Fruit fly (Drosophila melanogaster) whole organism, embryonic: ENCODE results near the gene LManIV.

Source experiments
- Abd-B ChIP-seq: fragments of 200-800 bp; sonication (Bioruptor generic); optimal IDR thresholded peaks from 2 replicates; lab custom pipeline; 2018; ENCODE audit warnings: missing biosample characterization, mild to moderate bottlenecking, missing genetic modification characterization, moderate library complexity
- Awh ChIP-seq: fragments of 200-800 bp; sonication (Bioruptor generic); IDR thresholded peaks from 2 replicates; pipeline ENCODE4, ENCODE4 v1.3.6; 2022; ENCODE audit warnings: missing biosample characterization, missing genetic modification characterization
- CG10147 ChIP-seq: fragments of 200-800 bp; sonication (Bioruptor generic); optimal IDR thresholded peaks from 2 replicates; lab custom pipeline; 2019; ENCODE audit warnings: missing biosample characterization, mild to moderate bottlenecking, missing genetic modification characterization, moderate library complexity
- CG10267 ChIP-seq: fragments of 200-800 bp; sonication (Bioruptor generic); optimal IDR thresholded peaks from 2 replicates; lab custom pipeline; 2018; ENCODE audit warnings: missing biosample characterization, mild to moderate bottlenecking, missing genetic modification characterization, moderate library complexity
- CG11504 ChIP-seq: fragments of 200-800 bp; sonication (Bioruptor generic); optimal IDR thresholded peaks from 3 replicates; lab custom pipeline; 2019; ENCODE audit warnings: missing biosample characterization, mild to moderate bottlenecking, missing genetic modification characterization, moderate library complexity
- CG12391 ChIP-seq: fragments of 200-800 bp; sonication (Bioruptor generic); optimal IDR thresholded peaks from 3 replicates; lab custom pipeline; 2018; ENCODE audit warnings: missing biosample characterization, mild to moderate bottlenecking, missing genetic modification characterization, moderate library complexity
- CG12659 ChIP-seq: fragments of 200-800 bp; sonication (Bioruptor generic); optimal IDR thresholded peaks from 3 replicates; lab custom pipeline; 2017; ENCODE audit warnings: mild to moderate bottlenecking, missing biosample characterization, missing genetic modification reagents, missing genetic modification characterization
- CG13894 ChIP-seq: fragments of 200-800 bp; sonication (Bioruptor generic); optimal IDR thresholded peaks from 3 replicates; lab custom pipeline; 2018; ENCODE audit warnings: missing biosample characterization, mild to moderate bottlenecking, missing genetic modification characterization, moderate library complexity
- CG14710 ChIP-seq: fragments of 200-800 bp; sonication (Bioruptor generic); optimal IDR thresholded peaks from 3 replicates; lab custom pipeline; 2019; ENCODE audit warnings: missing biosample characterization, mild to moderate bottlenecking, missing genetic modification characterization, moderate library complexity
- CG15601 ChIP-seq: fragments of 200-800 bp; sonication (Bioruptor generic); optimal IDR thresholded peaks from 3 replicates; lab custom pipeline; 2019; ENCODE audit warnings: missing biosample characterization, mild to moderate bottlenecking, missing genetic modification characterization, moderate library complexity
- CG1603 ChIP-seq: fragments of 200-800 bp; sonication (Bioruptor generic); optimal IDR thresholded peaks from 2 replicates; lab custom pipeline; 2019; ENCODE audit warnings: missing biosample characterization, mild to moderate bottlenecking, missing genetic modification characterization, moderate library complexity
- CG2116 ChIP-seq: fragments of 200-800 bp; sonication (Bioruptor generic); optimal IDR thresholded peaks from 3 replicates; lab custom pipeline; 2018; ENCODE audit warnings: missing biosample characterization, mild to moderate bottlenecking, missing genetic modification characterization
- CG2678 ChIP-seq: fragments of 200-800 bp; sonication (Bioruptor generic); optimal IDR thresholded peaks from 3 replicates; lab custom pipeline; 2019; ENCODE audit warnings: missing biosample characterization, mild to moderate bottlenecking, missing genetic modification characterization, moderate library complexity
- CG2712 ChIP-seq: fragments of 200-800 bp; optimal IDR thresholded peaks from 3 replicates; lab custom pipeline; 2019; ENCODE audit warnings: missing biosample characterization, mild to moderate bottlenecking, missing genetic modification characterization, moderate library complexity
- CG33557 ChIP-seq: fragments of 200-800 bp; sonication (Bioruptor generic); optimal IDR thresholded peaks from 2 replicates; lab custom pipeline; 2019; ENCODE audit warnings: missing biosample characterization, mild to moderate bottlenecking, missing genetic modification characterization, moderate library complexity
- CG34224 ChIP-seq: fragments of 200-800 bp; sonication (Bioruptor generic); IDR thresholded peaks from 3 replicates; pipeline ENCODE4 v1.3.6; 2022; ENCODE audit warnings: missing biosample characterization, missing genetic modification characterization; ENCODE audit not compliant: partially characterized antibody
- CG42726 ChIP-seq: fragments of 200-800 bp; sonication (Bioruptor generic); IDR thresholded peaks from 2 replicates; pipeline ENCODE4 v1.3.6; 2022; ENCODE audit warnings: missing biosample characterization, missing genetic modification characterization; ENCODE audit not compliant: partially characterized antibody
- CG4707 ChIP-seq: fragments of 200-800 bp; sonication (Bioruptor generic); optimal IDR thresholded peaks from 2 replicates; lab custom pipeline; 2018; ENCODE audit warnings: missing biosample characterization, mild to moderate bottlenecking, missing genetic modification characterization, moderate library complexity
- CG8290 ChIP-seq, 3 experiments: fragments of 200-800 bp; sonication (Bioruptor generic); optimal IDR thresholded peaks; 2 replicates each; lab custom pipeline; 2016 to 2019; ENCODE audit warnings: missing biosample characterization in 3 of 3, missing genetic modification characterization in 3 of 3, mild to moderate bottlenecking in 2 of 3, moderate library complexity in 1 of 3
- CG9215 ChIP-seq: fragments of 200-800 bp; sonication (Bioruptor generic); IDR thresholded peaks from 2 replicates; pipeline ENCODE4 v1.3.6; 2022; ENCODE audit warnings: missing biosample characterization, missing genetic modification characterization
- CoRest ChIP-seq: fragments of 200-800 bp; sonication (Bioruptor generic); optimal IDR thresholded peaks from 3 replicates; lab custom pipeline; 2018; ENCODE audit warnings: missing biosample characterization, mild to moderate bottlenecking, missing genetic modification characterization, moderate library complexity
- Dip2 ChIP-seq: fragments of 200-800 bp; sonication (Bioruptor generic); IDR thresholded peaks from 2 replicates; pipeline ENCODE4 v1.3.6; 2022; ENCODE audit warnings: missing biosample characterization, missing genetic modification characterization
- E2f2 ChIP-seq: fragments of 200-800 bp; sonication (Bioruptor generic); IDR thresholded peaks from 2 replicates; pipeline ENCODE4 v1.3.6; 2022; ENCODE audit warnings: missing biosample characterization, missing genetic modification characterization
- Hmr ChIP-seq: fragments of 200-800 bp; sonication (Bioruptor generic); optimal IDR thresholded peaks from 3 replicates; lab custom pipeline; 2017; ENCODE audit warnings: mild to moderate bottlenecking, missing biosample characterization, missing genetic modification reagents, missing genetic modification characterization
- Myb ChIP-seq: fragments of 200-800 bp; sonication (Bioruptor generic); optimal IDR thresholded peaks from 2 replicates; lab custom pipeline; 2016; ENCODE audit warnings: missing biosample characterization, missing genetic modification characterization
- Oaz ChIP-seq: fragments of 200-800 bp; sonication (Bioruptor generic); IDR thresholded peaks from 2 replicates; pipeline ENCODE4 v1.3.6; 2022; ENCODE audit warnings: missing biosample characterization, missing genetic modification characterization
- Ravus ChIP-seq: fragments of 200-800 bp; sonication (Bioruptor generic); IDR thresholded peaks from 2 replicates; pipeline ENCODE4 v1.3.6; 2022; ENCODE audit warnings: missing biosample characterization, missing genetic modification characterization
- Sox100B ChIP-seq: fragments of 200-800 bp; sonication (Bioruptor generic); optimal IDR thresholded peaks from 3 replicates; lab custom pipeline; 2018; ENCODE audit warnings: missing biosample characterization, mild to moderate bottlenecking, missing genetic modification characterization
- Sry-β ChIP-seq: fragments of 200-800 bp; sonication (Bioruptor generic); optimal IDR thresholded peaks from 2 replicates; lab custom pipeline; 2018; ENCODE audit warnings: missing biosample characterization, mild to moderate bottlenecking, missing genetic modification characterization, moderate library complexity
- Vsx1 ChIP-seq: fragments of 200-800 bp; sonication (Bioruptor generic); optimal IDR thresholded peaks from 2 replicates; lab custom pipeline; 2017; ENCODE audit warnings: missing biosample characterization, mild to moderate bottlenecking, missing genetic modification characterization, missing genetic modification reagents
- abd-A ChIP-seq: fragments of 200-800 bp; sonication (Bioruptor generic); optimal IDR thresholded peaks from 3 replicates; lab custom pipeline; 2019; ENCODE audit warnings: missing biosample characterization, mild to moderate bottlenecking, missing genetic modification characterization, moderate library complexity
- amos ChIP-seq: fragments of 200-800 bp; sonication (Bioruptor generic); IDR thresholded peaks from 2 replicates; pipeline ENCODE4 v1.3.6; 2022; ENCODE audit warnings: missing biosample characterization, missing genetic modification characterization; ENCODE audit not compliant: partially characterized antibody
- dysf ChIP-seq: fragments of 200-800 bp; sonication (Bioruptor generic); IDR thresholded peaks from 3 replicates; pipeline ENCODE4 v1.3.6; 2022; ENCODE audit warnings: missing biosample characterization, missing genetic modification characterization
- en ChIP-seq: fragments of 200-800 bp; sonication (Bioruptor generic); optimal IDR thresholded peaks from 2 replicates; lab custom pipeline; 2016; ENCODE audit warnings: missing biosample characterization, missing genetic modification characterization
- exex ChIP-seq: fragments of 200-800 bp; sonication (Bioruptor generic); optimal IDR thresholded peaks from 4 replicates; lab custom pipeline; 2018; ENCODE audit warnings: missing biosample characterization, mild to moderate bottlenecking, missing genetic modification characterization, moderate library complexity
- gfzf ChIP-seq: fragments of 200-800 bp; sonication (Bioruptor generic); optimal IDR thresholded peaks from 2 replicates; lab custom pipeline; 2016; ENCODE audit warnings: missing biosample characterization, mild to moderate bottlenecking, missing genetic modification characterization, moderate library complexity
- grau ChIP-seq: fragments of 200-800 bp; optimal IDR thresholded peaks from 3 replicates; lab custom pipeline; 2019; ENCODE audit warnings: missing biosample characterization, mild to moderate bottlenecking, missing genetic modification characterization, moderate library complexity
- insv ChIP-seq, 2 experiments: fragments of 200-800 bp; sonication (Bioruptor generic); optimal IDR thresholded peaks; 3 replicates each; lab custom pipeline; 2016 to 2018; ENCODE audit warnings: missing biosample characterization in 2 of 2, missing genetic modification characterization in 2 of 2
- otp ChIP-seq: fragments of 200-800 bp; sonication (Bioruptor generic); IDR thresholded peaks from 3 replicates; pipeline ENCODE4, ENCODE4 v1.3.6; 2022; ENCODE audit warnings: missing biosample characterization, missing genetic modification characterization
- pita ChIP-seq: fragments of 200-800 bp; sonication (Bioruptor generic); optimal IDR thresholded peaks from 2 replicates; lab custom pipeline; 2017; ENCODE audit warnings: missing biosample characterization, mild to moderate bottlenecking, missing genetic modification characterization
- pum ChIP-seq: fragments of 200-800 bp; sonication (Bioruptor generic); optimal IDR thresholded peaks from 2 replicates; lab custom pipeline; 2016; ENCODE audit warnings: missing biosample characterization, missing genetic modification characterization
- row ChIP-seq: fragments of 200-800 bp; sonication (Bioruptor generic); IDR thresholded peaks from 3 replicates; pipeline ENCODE4 v1.3.6; 2022; ENCODE audit warnings: missing biosample characterization, missing genetic modification characterization
- slbo ChIP-seq: fragments of 200-800 bp; sonication (Bioruptor generic); IDR thresholded peaks from 2 replicates; pipeline ENCODE4 v1.3.6; 2022; ENCODE audit warnings: missing biosample characterization, missing genetic modification characterization
- sqz ChIP-seq: fragments of 200-800 bp; sonication (Bioruptor generic); optimal IDR thresholded peaks from 3 replicates; lab custom pipeline; 2018; ENCODE audit warnings: missing biosample characterization, mild to moderate bottlenecking, missing genetic modification characterization
- stwl ChIP-seq: fragments of 200-800 bp; sonication (Bioruptor generic); optimal IDR thresholded peaks from 3 replicates; lab custom pipeline; 2018; ENCODE audit warnings: missing biosample characterization, mild to moderate bottlenecking, missing genetic modification characterization, moderate library complexity
- vnd ChIP-seq: fragments of 200-800 bp; sonication (Bioruptor generic); IDR thresholded peaks from 3 replicates; pipeline ENCODE4 v1.3.6; 2022; ENCODE audit warnings: missing biosample characterization, missing genetic modification characterization; ENCODE audit not compliant: partially characterized antibody
- vvl ChIP-seq: fragments of 200-800 bp; sonication (Bioruptor generic); IDR thresholded peaks from 2 replicates; pipeline ENCODE4 v1.3.6; 2022; ENCODE audit warnings: missing biosample characterization, missing genetic modification characterization
- wek ChIP-seq: fragments of 200-800 bp; sonication (Bioruptor generic); optimal IDR thresholded peaks from 3 replicates; lab custom pipeline; 2018; ENCODE audit warnings: missing biosample characterization, mild to moderate bottlenecking, missing genetic modification characterization, moderate library complexity

LManIV gene

dm6 chr2L:8740757-8741278 lies 31.3 kb downstream of the LManIV start (continued):
- TF ChIP-seq Hmr (GFP tag; lab: Kevin White, UChicago) (peak; percentile 10), CG2116 (GFP tag; lab: Kevin White, UChicago) (peak; percentile 38), CG9215 (GFP tag; lab: Robert Waterston, UW) (no peak), insv (GFP tag; optimal IDR thresholded peaks at IDR 0.05; lab: Kevin White, UChicago) (peak in 1 of 2 experiments; percentile 2), wek (GFP tag; lab: Kevin White, UChicago) (no peak), Abd-B (GFP tag; lab: Kevin White, UChicago) (peak; percentile 66), CG11504 (tag; lab: Kevin White, UChicago) (peak; percentile 8), Vsx1 (GFP tag; lab: Kevin White, UChicago) (no peak), E2f2 (GFP tag; lab: Robert Waterston, UW) (0 out of 2 replicates have a peak, but pooled peaks have one; percentile 20), slbo (0 out of 2 replicates have a peak, but pooled peaks have one; percentile 14), otp (no peak), CG14710 (peak; percentile 44), Awh (GFP tag; lab: Robert Waterston, UW) (no peak), dysf (no peak), row (GFP tag; lab: Robert Waterston, UW) (peak; percentile 79), CG8290 (GFP tag; optimal IDR thresholded peaks at IDR 0.05; lab: Kevin White, UChicago) (no peak), CG8290 (tag; optimal IDR thresholded peaks at IDR 0.05; lab: Kevin White, UChicago) (peak in 1 of 2 experiments; percentile 45), CG34224 (GFP tag; lab: Robert Waterston, UW) (no peak), Sry-β (GFP tag; lab: Kevin White, UChicago) (peak; percentile 81), Myb (GFP tag; lab: Kevin White, UChicago) (peak; percentile 23), Dip2 (GFP tag; lab: Robert Waterston, UW) (no peak), pita (GFP tag; lab: Kevin White, UChicago) (peak; percentile 81), CG13894 (tag; lab: Kevin White, UChicago) (peak; percentile 16), CoRest (tag; lab: Kevin White, UChicago) (peak; percentile 5), CG42726 (GFP tag; lab: Robert Waterston, UW) (peak; percentile 39; the same call in 1 of the 2 replicates), CG4707 (GFP tag; lab: Kevin White, UChicago) (peak; percentile 14), pum (GFP tag; lab: Kevin White, UChicago) (no peak), vnd (GFP tag; lab: Robert Waterston, UW) (no peak), en (GFP tag; lab: Kevin White, UChicago) (no peak), abd-A (tag; lab: Kevin White, UChicago) (peak; percentile 47), vvl (0 out of 2 replicates have a peak, but pooled peaks have one; percentile 14), stwl (tag; lab: Kevin White, UChicago) (peak; percentile 49), CG12659 (GFP tag; lab: Kevin White, UChicago) (peak; percentile 54), CG1603 (tag; lab: Kevin White, UChicago) (peak; percentile 23), sqz (GFP tag; lab: Kevin White, UChicago) (no peak), CG2678 (peak; percentile 4), Oaz (GFP tag; lab: Robert Waterston, UW) (no peak), Sox100B (GFP tag; lab: Kevin White, UChicago) (no peak), CG10147 (no peak), amos (peak; percentile 28; the same call in 1 of the 2 replicates), CG10267 (tag; lab: Kevin White, UChicago) (peak; percentile 12), exex (tag; lab: Kevin White, UChicago) (peak; percentile 1), CG12391 (tag; lab: Kevin White, UChicago) (peak; percentile 9), CG2712 (tag; lab: Kevin White, UChicago) (peak; percentile 34), CG33557 (GFP tag; lab: Kevin White, UChicago) (no peak), Ravus (GFP tag; lab: Robert Waterston, UW) (no peak), grau (tag; lab: Kevin White, UChicago) (peak; percentile 1), gfzf (GFP tag; lab: Kevin White, UChicago) (peak; percentile 43), CG15601 (tag; lab: Kevin White, UChicago) (peak; percentile 29)
